Fruit fly (Drosophila melanogaster) whole organism, prepupa: Measurements from ENCODE around the gene pbl.

ENCODE experiments used
- Blimp-1 ChIP-seq: fragments of 200-800 bp; sonication (Bioruptor generic); optimal IDR thresholded peaks from 3 replicates; lab custom pipeline; 2017; ENCODE audit warnings: missing biosample characterization, missing genetic modification characterization, mild to moderate bottlenecking, moderate library complexity, missing genetic modification reagents
- CG10631 ChIP-seq: fragments of 200-800 bp; sonication (Bioruptor generic); optimal IDR thresholded peaks from 2 replicates; lab custom pipeline; 2016; ENCODE audit warnings: missing biosample characterization, missing genetic modification characterization
- CG10669 ChIP-seq: fragments of 200-800 bp; sonication (Bioruptor generic); optimal IDR thresholded peaks from 3 replicates; lab custom pipeline; 2018; ENCODE audit warnings: missing biosample characterization, mild to moderate bottlenecking, missing genetic modification characterization, moderate library complexity
- CG11294 ChIP-seq: fragments of 200-800 bp; sonication (Bioruptor generic); IDR thresholded peaks from 2 replicates; pipeline ENCODE4 v1.3.6; 2022; ENCODE audit warnings: missing biosample characterization, missing genetic modification characterization
- CG11762 ChIP-seq: fragments of 200-800 bp; sonication (Bioruptor generic); optimal IDR thresholded peaks from 3 replicates; lab custom pipeline; 2016; ENCODE audit warnings: missing biosample characterization, missing genetic modification characterization; ENCODE audit not compliant: insufficient read depth
- CG11902 ChIP-seq: fragments of 200-800 bp; sonication (Bioruptor generic); optimal IDR thresholded peaks from 3 replicates; lab custom pipeline; 2016; ENCODE audit warnings: missing biosample characterization, missing genetic modification characterization
- CG15336 ChIP-seq: fragments of 200-800 bp; sonication (Bioruptor generic); IDR thresholded peaks from 2 replicates; pipeline ENCODE4 v1.3.6; 2022; ENCODE audit warnings: missing biosample characterization, missing genetic modification characterization
- CG1621 ChIP-seq: fragments of 200-800 bp; sonication (Bioruptor generic); optimal IDR thresholded peaks from 3 replicates; lab custom pipeline; 2018; ENCODE audit warnings: missing biosample characterization, mild to moderate bottlenecking, missing genetic modification characterization
- CG16779 ChIP-seq: fragments of 200-800 bp; sonication (Bioruptor generic); optimal IDR thresholded peaks from 3 replicates; lab custom pipeline; 2017; ENCODE audit warnings: missing biosample characterization, mild to moderate bottlenecking, missing genetic modification characterization
- CG3032 ChIP-seq: fragments of 200-800 bp; optimal IDR thresholded peaks from 2 replicates; lab custom pipeline; 2019; ENCODE audit warnings: missing biosample characterization, mild to moderate bottlenecking, missing genetic modification characterization, moderate library complexity
- CG32006 ChIP-seq: fragments of 200-800 bp; sonication (Bioruptor generic); optimal IDR thresholded peaks from 3 replicates; lab custom pipeline; 2017; ENCODE audit warnings: missing biosample characterization, mild to moderate bottlenecking, missing genetic modification characterization
- CG3919 ChIP-seq: fragments of 200-800 bp; sonication (Bioruptor generic); optimal IDR thresholded peaks from 3 replicates; lab custom pipeline; 2016; ENCODE audit warnings: missing biosample characterization, missing genetic modification characterization
- CG4318 ChIP-seq: fragments of 200-800 bp; sonication (Bioruptor generic); optimal IDR thresholded peaks from 3 replicates; lab custom pipeline; 2017; ENCODE audit warnings: missing biosample characterization, mild to moderate bottlenecking, missing genetic modification characterization
- CG6276 ChIP-seq: fragments of 200-800 bp; sonication (Bioruptor generic); optimal IDR thresholded peaks from 2 replicates; lab custom pipeline; 2017; ENCODE audit warnings: missing biosample characterization, mild to moderate bottlenecking, missing genetic modification characterization
- CG6792 ChIP-seq: fragments of 200-800 bp; sonication (Bioruptor generic); optimal IDR thresholded peaks from 3 replicates; lab custom pipeline; 2016; ENCODE audit warnings: missing biosample characterization, missing genetic modification characterization
- CG6808 ChIP-seq: fragments of 200-800 bp; sonication (Bioruptor generic); optimal IDR thresholded peaks from 3 replicates; lab custom pipeline; 2017; ENCODE audit warnings: missing biosample characterization, missing genetic modification characterization, mild to moderate bottlenecking, moderate library complexity, missing genetic modification reagents
- CG6854 ChIP-seq: fragments of 200-800 bp; sonication (Bioruptor generic); optimal IDR thresholded peaks from 2 replicates; lab custom pipeline; 2017; ENCODE audit warnings: missing biosample characterization, mild to moderate bottlenecking, missing genetic modification characterization
- CG8119 ChIP-seq: fragments of 200-800 bp; sonication (Bioruptor generic); IDR thresholded peaks from 3 replicates; pipeline ENCODE4 v1.3.6; 2022; ENCODE audit warnings: missing biosample characterization, missing genetic modification characterization
- CG8319 ChIP-seq: fragments of 200-800 bp; sonication (Bioruptor generic); optimal IDR thresholded peaks from 3 replicates; lab custom pipeline; 2016; ENCODE audit warnings: missing biosample characterization, missing genetic modification characterization
- CG8632 ChIP-seq: fragments of 200-800 bp; sonication (Bioruptor generic); optimal IDR thresholded peaks from 3 replicates; lab custom pipeline; 2016; ENCODE audit warnings: missing biosample characterization, missing genetic modification characterization
- Eip78C ChIP-seq: fragments of 200-800 bp; sonication (Bioruptor generic); peaks from one replicate; lab custom pipeline; 2016; ENCODE audit warnings: missing biosample characterization, missing genetic modification characterization
- Eip93F ChIP-seq: fragments of 200-800 bp; sonication (Bioruptor generic); optimal IDR thresholded peaks from 2 replicates; lab custom pipeline; 2016; ENCODE audit warnings: missing biosample characterization, mild to moderate bottlenecking, missing genetic modification characterization
- Ets21C ChIP-seq: fragments of 200-800 bp; sonication (Bioruptor generic); optimal IDR thresholded peaks from 3 replicates; lab custom pipeline; 2016; ENCODE audit warnings: missing biosample characterization, missing genetic modification characterization
- Ets96B ChIP-seq: fragments of 200-800 bp; optimal IDR thresholded peaks from 2 replicates; lab custom pipeline; 2019; ENCODE audit warnings: missing biosample characterization, mild to moderate bottlenecking, missing genetic modification characterization, moderate library complexity
- Hr38 ChIP-seq: sonication (Bioruptor generic); optimal IDR thresholded peaks from 2 replicates; lab custom pipeline; 2016; ENCODE audit warnings: missing biosample characterization, missing genetic modification characterization
- Hr39 ChIP-seq: fragments of 200-800 bp; sonication (Bioruptor generic); optimal IDR thresholded peaks from 2 replicates; lab custom pipeline; 2016; ENCODE audit warnings: missing biosample characterization, missing genetic modification characterization
- Hr4 ChIP-seq: fragments of 200-800 bp; sonication (Bioruptor generic); optimal IDR thresholded peaks from 3 replicates; lab custom pipeline; 2016; ENCODE audit warnings: missing biosample characterization, missing genetic modification characterization
- Met ChIP-seq: fragments of 200-800 bp; sonication (Bioruptor generic); optimal IDR thresholded peaks from 3 replicates; lab custom pipeline; 2016; ENCODE audit warnings: missing biosample characterization, missing genetic modification characterization
- OdsH ChIP-seq: fragments of 200-800 bp; sonication (Bioruptor generic); optimal IDR thresholded peaks from 3 replicates; lab custom pipeline; 2016; ENCODE audit warnings: missing biosample characterization, missing genetic modification characterization
- Smox ChIP-seq: fragments of 200-800 bp; sonication (Bioruptor generic); optimal IDR thresholded peaks from 3 replicates; lab custom pipeline; 2016; ENCODE audit warnings: missing biosample characterization, missing genetic modification characterization
- Sox102F ChIP-seq: fragments of 200-800 bp; sonication (Bioruptor generic); optimal IDR thresholded peaks from 2 replicates; lab custom pipeline; 2016; ENCODE audit warnings: missing biosample characterization, mild to moderate bottlenecking, missing genetic modification characterization
- Sox14 ChIP-seq: fragments of 200-800 bp; sonication (Bioruptor generic); optimal IDR thresholded peaks from 3 replicates; lab custom pipeline; 2016; ENCODE audit warnings: missing biosample characterization, missing genetic modification characterization
- Sox15 ChIP-seq: fragments of 200-800 bp; sonication (Bioruptor generic); optimal IDR thresholded peaks from 3 replicates; lab custom pipeline; 2016; ENCODE audit warnings: missing biosample characterization, missing genetic modification characterization
- achi ChIP-seq: fragments of 200-800 bp; sonication (Bioruptor generic); optimal IDR thresholded peaks from 3 replicates; lab custom pipeline; 2016; ENCODE audit warnings: missing biosample characterization, missing genetic modification characterization
- acj6 ChIP-seq: fragments of 200-800 bp; sonication (Bioruptor generic); optimal IDR thresholded peaks from 3 replicates; lab custom pipeline; 2016; ENCODE audit warnings: missing biosample characterization, missing genetic modification characterization
- dac ChIP-seq: fragments of 200-800 bp; sonication (Bioruptor generic); optimal IDR thresholded peaks from 2 replicates; lab custom pipeline; 2017; ENCODE audit warnings: missing biosample characterization, mild to moderate bottlenecking, missing genetic modification characterization
- dsx ChIP-seq: fragments of 200-800 bp; optimal IDR thresholded peaks from 3 replicates; lab custom pipeline; 2019; ENCODE audit warnings: missing biosample characterization, mild to moderate bottlenecking, missing genetic modification characterization, moderate library complexity; ENCODE audit not compliant: poor library complexity, severe bottlenecking
- eg ChIP-seq: fragments of 200-800 bp; sonication (Bioruptor generic); IDR thresholded peaks from 3 replicates; pipeline ENCODE4 v1.3.6; 2022; ENCODE audit warnings: missing biosample characterization, missing genetic modification characterization
- esn ChIP-seq: fragments of 200-800 bp; sonication (Bioruptor generic); optimal IDR thresholded peaks from 2 replicates; lab custom pipeline; 2016; ENCODE audit warnings: missing biosample characterization, mild to moderate bottlenecking, missing genetic modification characterization, moderate library complexity
- fd85E ChIP-seq: fragments of 200-800 bp; sonication (Bioruptor generic); optimal IDR thresholded peaks from 3 replicates; lab custom pipeline; 2016; ENCODE audit warnings: missing biosample characterization, missing genetic modification characterization
- spab ChIP-seq: fragments of 200-800 bp; sonication (Bioruptor generic); optimal IDR thresholded peaks from 2 replicates; lab custom pipeline; 2017; ENCODE audit warnings: missing biosample characterization, mild to moderate bottlenecking, missing genetic modification characterization, missing genetic modification reagents
- ss ChIP-seq, 2 experiments: fragments of 200-800 bp; sonication (Bioruptor generic); optimal IDR thresholded peaks; 2 replicates in 1 of 2; 3 replicates in 1 of 2; lab custom pipeline; 2017 to 2018; ENCODE audit warnings: mild to moderate bottlenecking in 2 of 2, missing biosample characterization in 2 of 2, missing genetic modification characterization in 2 of 2, moderate library complexity in 1 of 2
- svp ChIP-seq: fragments of 200-800 bp; sonication (Bioruptor generic); peaks from one replicate; lab custom pipeline; 2016; ENCODE audit warnings: missing biosample characterization, missing genetic modification characterization

The pbl gene

dm6 chr3L:7863766-7864305, 47.9 kb downstream of the pbl start (continued):
- TF ChIP-seq CG11762 (GFP tag; lab: Kevin White, UChicago) (peak; percentile 24), CG6854 (GFP tag; lab: Kevin White, UChicago) (no peak), OdsH (GFP tag; lab: Kevin White, UChicago) (peak; percentile 78), Blimp-1 (peak; percentile 33), Sox14 (peak; percentile 62), Sox102F (GFP tag; lab: Kevin White, UChicago) (peak; percentile 24), dac (GFP tag; lab: Kevin White, UChicago) (no peak), Hr4 (peak; percentile 78)

dm6 chr3L:7863267-7863765, 48.4 kb downstream of the pbl start:
- TF ChIP-seq OdsH (GFP tag; lab: Kevin White, UChicago): no peak
- no peak for TF ChIP-seq CG3919 (GFP tag; lab: Kevin White, UChicago)
- no peak for TF ChIP-seq Hr38 (GFP tag; lab: Kevin White, UChicago)
- TF ChIP-seq Eip93F (GFP tag; lab: Kevin White, UChicago): no peak
- no peak for TF ChIP-seq Blimp-1
- TF ChIP-seq CG6276 (GFP tag; lab: Kevin White, UChicago): no peak
- TF ChIP-seq CG6808 (GFP tag; lab: Kevin White, UChicago): no peak
- TF ChIP-seq CG8319 (GFP tag; lab: Kevin White, UChicago): no peak
- TF ChIP-seq eg (GFP tag; lab: Robert Waterston, UW): no peak
- TF ChIP-seq esn (GFP tag; lab: Kevin White, UChicago): no peak
- TF ChIP-seq Smox (GFP tag; lab: Kevin White, UChicago): no peak
- no peak for TF ChIP-seq Eip78C (GFP tag; lab: Kevin White, UChicago)
- no peak for TF ChIP-seq Ets96B (tag; lab: Kevin White, UChicago)
- TF ChIP-seq Hr39 (GFP tag; lab: Kevin White, UChicago): no peak
- TF ChIP-seq Sox15 (GFP tag; lab: Kevin White, UChicago): no peak
- TF ChIP-seq CG8632: no peak
- TF ChIP-seq CG10631 (GFP tag; lab: Kevin White, UChicago): no peak

- TF ChIP-seq CG11294 (no peak), CG6808 (GFP tag; lab: Kevin White, UChicago) (no peak), ss (GFP tag; optimal IDR thresholded peaks at IDR 0.05; lab: Kevin White, UChicago) (peak in 1 of 2 experiments; percentile 38), CG15336 (GFP tag; lab: Robert Waterston, UW) (0 out of 2 replicates have a peak, but pooled peaks have one; percentile 19), dsx (GFP tag; lab: Kevin White, UChicago) (peak; percentile 88), Ets96B (tag; lab: Kevin White, UChicago) (no peak), fd85E (GFP tag; lab: Kevin White, UChicago) (no peak), CG6854 (GFP tag; lab: Kevin White, UChicago) (no peak), CG10669 (GFP tag; lab: Kevin White, UChicago) (no peak), CG3032 (no peak), Sox14 (peak; percentile 40), svp (peak; percentile 94), achi (no peak), eg (GFP tag; lab: Robert Waterston, UW) (0 out of 3 replicates have a peak, but pooled peaks have one; percentile 9), CG6792 (GFP tag; lab: Kevin White, UChicago) (no peak), CG3919 (GFP tag; lab: Kevin White, UChicago) (peak; percentile 22), CG4318 (peak; percentile 30), Sox15 (GFP tag; lab: Kevin White, UChicago) (no peak), CG16779 (tag; lab: Kevin White, UChicago) (no peak), CG10631 (GFP tag; lab: Kevin White, UChicago) (no peak), CG11902 (no peak), Hr4 (peak; percentile 27), CG1621 (no peak), Blimp-1 (no peak), spab (GFP tag; lab: Kevin White, UChicago) (no peak), CG6276 (GFP tag; lab: Kevin White, UChicago) (peak; percentile 37), Met (GFP tag; lab: Kevin White, UChicago) (peak; percentile 27), acj6 (no peak), Ets21C (GFP tag; lab: Kevin White, UChicago) (no peak), CG8319 (GFP tag; lab: Kevin White, UChicago) (no peak), CG32006 (GFP tag; lab: Kevin White, UChicago) (peak; percentile 66), Hr38 (GFP tag; lab: Kevin White, UChicago) (no peak), CG8119 (GFP tag; lab: Robert Waterston, UW) (0 out of 3 replicates have a peak, but pooled peaks have one; percentile 12)
Observed at dm6 chr3L:7862238-7863022, 49.3 kb downstream of the pbl start.
